Worm (Caenorhabditis elegans): ENCODE measurements around the gene F35E8.9.

DNA sequence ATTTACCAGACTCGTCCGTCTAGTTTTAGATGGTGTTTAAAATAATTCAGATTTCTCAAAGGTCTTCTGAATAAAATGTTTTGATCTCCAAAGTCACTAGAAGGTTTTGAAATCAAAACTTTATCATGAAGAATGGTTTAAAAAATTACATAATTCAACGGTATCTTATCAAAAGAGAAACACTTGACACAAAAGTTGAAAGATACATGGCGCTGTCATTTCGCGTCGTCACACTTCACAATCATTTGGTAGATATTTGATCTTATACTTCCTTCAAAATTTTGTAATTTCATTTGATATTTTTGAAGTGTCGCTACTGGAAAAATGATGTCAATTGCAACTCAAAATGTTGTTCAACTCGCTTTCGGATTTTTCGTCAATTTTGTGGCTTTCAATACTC is 39.7 kb upstream of the F35E8.9 start, which contains the start of gene F36G9.3:
- TF ChIP-seq lsy-2 (tag; optimal IDR thresholded peaks at IDR 0.05) (no peak), unc-39 (tag; optimal IDR thresholded peaks at IDR 0.05) (no peak), blmp-1 (tag; optimal IDR thresholded peaks at IDR 0.05) (no peak), ztf-11 (tag; optimal IDR thresholded peaks at IDR 0.05) (no peak), ces-1 (GFP tag; optimal IDR thresholded peaks at IDR 0.05) (no peak)

All from whole organism, mixed stage, embryonic.